Fruit fly (Drosophila melanogaster): ENCODE measurements around the gene CG14989.

DNA sequence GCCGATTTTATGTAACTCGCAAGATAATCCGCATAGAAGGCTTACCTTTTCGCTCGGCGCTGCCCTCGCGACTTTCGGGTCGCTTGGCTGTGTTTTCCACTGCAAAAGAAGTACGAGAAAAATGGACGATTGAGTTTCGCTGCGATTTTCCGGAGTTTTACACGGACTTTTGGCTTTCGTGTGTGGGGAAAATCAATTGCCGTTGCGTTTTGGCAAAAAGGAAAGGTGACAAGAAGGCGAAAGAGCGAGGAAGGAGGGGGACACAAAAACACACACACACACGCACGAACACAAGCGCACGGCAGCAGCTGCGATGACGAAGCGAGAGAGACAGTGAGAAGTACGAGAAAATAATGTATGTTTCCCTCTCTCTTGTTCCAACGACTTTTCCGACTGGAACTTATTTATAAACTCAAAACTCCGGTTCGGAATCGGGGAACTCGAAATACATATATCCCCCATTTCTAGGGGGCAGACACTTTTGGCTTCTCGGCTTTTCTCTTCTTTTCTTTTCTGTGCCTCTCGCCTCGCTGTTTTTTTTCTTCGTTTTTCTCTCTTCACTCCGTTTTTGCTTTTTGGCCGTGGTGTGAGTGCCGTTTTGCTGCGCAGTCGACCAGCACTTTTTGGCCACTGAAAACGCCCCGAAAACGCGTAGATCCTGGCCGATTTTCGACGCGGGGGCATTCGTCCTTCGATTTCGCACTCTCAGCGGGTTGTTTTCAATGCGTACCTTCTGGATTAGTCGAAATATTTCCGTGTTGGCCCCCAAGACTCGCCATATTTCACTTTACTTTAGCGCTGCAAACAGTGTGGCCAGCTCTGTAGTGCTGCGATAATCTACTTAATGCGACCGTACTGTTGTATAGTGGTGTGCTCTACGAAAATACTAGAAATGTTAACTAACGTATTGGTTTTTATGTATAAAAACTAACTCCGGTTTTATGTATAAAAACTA, 46.6 kb downstream of the CG14989 start, which contains the start of gene ens:
- TF ChIP-seq CTCF (optimal IDR thresholded peaks at IDR 0.05) (peak in 1 of 2 experiments; percentile 18), CG8478 (optimal IDR thresholded peaks at IDR 0.05) (no peak)

All from S2 (cell line).